1 fruit fly cellular context compared by ENCODE assay signal in the genomic region with DNA sequence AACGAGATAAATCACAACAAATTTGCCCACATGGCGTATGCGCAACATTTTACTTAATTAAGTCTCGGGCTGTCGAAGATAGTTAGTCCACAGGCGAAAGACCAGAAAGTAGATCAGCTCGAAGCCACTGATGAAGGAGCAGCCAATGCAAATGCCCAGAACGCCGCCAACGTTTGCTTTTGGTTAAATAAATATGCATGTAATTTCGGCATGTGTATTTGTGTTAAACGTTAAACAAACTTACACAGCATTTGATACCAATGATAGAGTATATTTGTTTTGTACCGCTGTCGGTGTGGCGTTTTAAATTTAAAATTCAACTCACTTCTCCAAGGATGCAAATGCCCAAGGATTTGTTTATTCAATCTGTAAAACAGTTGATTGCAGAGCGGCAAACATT.
TF ChIP-seq lines count a peak whose summit lies in the region.

No protein-coding gene starts in this region.

TF ChIP-seq in whole organism, embryonic, 481 proteins besides CTCF, POLR2A, EP300 and RAD21 (continued from another document):
- TF ChIP-seq CG5180 (GFP tag; optimal IDR thresholded peaks at IDR 0.05; lab: Kevin White, UChicago), result no peak
- TF ChIP-seq Med (GFP tag; lab: Kevin White, UChicago), result peak; percentile 62
- TF ChIP-seq CG31441 (GFP tag; IDR thresholded peaks at IDR 0.05; lab: Robert Waterston, UW), result no peak
- no peak for TF ChIP-seq ssp (GFP tag; IDR thresholded peaks at IDR 0.05; lab: Robert Waterston, UW)
- TF ChIP-seq pzg (GFP tag; optimal IDR thresholded peaks at IDR 0.05; lab: Kevin White, UChicago), result no peak
- TF ChIP-seq dati (GFP tag; IDR thresholded peaks at IDR 0.05; lab: Robert Waterston, UW), result no peak
- no peak for TF ChIP-seq CG7372 (GFP tag; IDR thresholded peaks at IDR 0.05; lab: Robert Waterston, UW)
- TF ChIP-seq ash1 (GFP tag; optimal IDR thresholded peaks at IDR 0.05; lab: Kevin White, UChicago), result no peak
- TF ChIP-seq so (GFP tag; IDR thresholded peaks at IDR 0.05; lab: Robert Waterston, UW), result peak; percentile 46; the same call in 2 of the 3 replicates
- no peak for TF ChIP-seq sens (GFP tag; lab: Kevin White, UChicago)
- no peak for TF ChIP-seq jing (GFP tag; optimal IDR thresholded peaks at IDR 0.05; lab: Kevin White, UChicago)
- TF ChIP-seq CG8089 (GFP tag; optimal IDR thresholded peaks at IDR 0.05; lab: Kevin White, UChicago), result no peak
- no peak for TF ChIP-seq CG11723 (GFP tag; optimal IDR thresholded peaks at IDR 0.05; lab: Kevin White, UChicago)
- TF ChIP-seq YL-1 (GFP tag; optimal IDR thresholded peaks at IDR 0.05; lab: Kevin White, UChicago), result no peak
- no peak for TF ChIP-seq sc (optimal IDR thresholded peaks at IDR 0.05; lab: Kevin White, UChicago)
- no peak for TF ChIP-seq sc (GFP tag; optimal IDR thresholded peaks at IDR 0.05; lab: Kevin White, UChicago)
- TF ChIP-seq eve (GFP tag; optimal IDR thresholded peaks at IDR 0.05; lab: Kevin White, UChicago), result no peak
- no peak for TF ChIP-seq CG8281 (tag; optimal IDR thresholded peaks at IDR 0.05; lab: Kevin White, UChicago)
- no peak for TF ChIP-seq CG16815 (GFP tag; optimal IDR thresholded peaks at IDR 0.05; lab: Kevin White, UChicago)
- no peak for TF ChIP-seq jumu (GFP tag; optimal IDR thresholded peaks at IDR 0.05; lab: Kevin White, UChicago)
- peak; percentile 25 for TF ChIP-seq fd3F (GFP tag; optimal IDR thresholded peaks at IDR 0.05; lab: Kevin White, UChicago)
- TF ChIP-seq CG1832 (GFP tag; optimal IDR thresholded peaks at IDR 0.05; lab: Kevin White, UChicago), result no peak
- TF ChIP-seq CG1529 (GFP tag; optimal IDR thresholded peaks at IDR 0.05; lab: Kevin White, UChicago), result no peak
- no peak for TF ChIP-seq CG18619 (GFP tag; optimal IDR thresholded peaks at IDR 0.05; lab: Kevin White, UChicago)
- TF ChIP-seq unpg (GFP tag; optimal IDR thresholded peaks at IDR 0.05; lab: Kevin White, UChicago), result peak; percentile 4
- TF ChIP-seq hb (GFP tag; IDR thresholded peaks at IDR 0.05; lab: Robert Waterston, UW; ENCODE audit: partially characterized antibody), result no peak
- TF ChIP-seq pan (optimal IDR thresholded peaks at IDR 0.05; lab: Kevin White, UChicago), result no peak
- TF ChIP-seq pan (GFP tag; optimal IDR thresholded peaks at IDR 0.05 in 1 of 2, IDR thresholded peaks at IDR 0.05 in 1 of 2), result no peak
- peak; percentile 23 for TF ChIP-seq CG13296 (GFP tag; optimal IDR thresholded peaks at IDR 0.05; lab: Kevin White, UChicago)
- TF ChIP-seq Rfx (GFP tag; IDR thresholded peaks at IDR 0.05; lab: Robert Waterston, UW), result peak; percentile 16; the same call in 1 of the 2 replicates
- TF ChIP-seq HLHmδ (GFP tag; optimal IDR thresholded peaks at IDR 0.05; lab: Kevin White, UChicago), result no peak
- no peak for TF ChIP-seq Sry-β (GFP tag; optimal IDR thresholded peaks at IDR 0.05; lab: Kevin White, UChicago)
- no peak for TF ChIP-seq CG17612 (GFP tag; IDR thresholded peaks at IDR 0.05; lab: Robert Waterston, UW)
- peak; percentile 20; the same call in 1 of the 2 replicates for TF ChIP-seq CG43689 (GFP tag; IDR thresholded peaks at IDR 0.05; lab: Robert Waterston, UW)
- no peak for TF ChIP-seq Hmx (GFP tag; optimal IDR thresholded peaks at IDR 0.05; lab: Kevin White, UChicago)
- TF ChIP-seq CG2678 (tag; optimal IDR thresholded peaks at IDR 0.05; lab: Kevin White, UChicago), result peak; percentile 32
- no peak for TF ChIP-seq Taf1 (GFP tag; IDR thresholded peaks at IDR 0.05; lab: Robert Waterston, UW)
- TF ChIP-seq HLH4C (GFP tag; IDR thresholded peaks at IDR 0.05; lab: Robert Waterston, UW; ENCODE audit: partially characterized antibody), result no peak
- TF ChIP-seq CG10274 (GFP tag; optimal IDR thresholded peaks at IDR 0.05; lab: Kevin White, UChicago), result no peak
- no peak for TF ChIP-seq crol (GFP tag; IDR thresholded peaks at IDR 0.05; lab: Robert Waterston, UW)
- TF ChIP-seq gce (GFP tag; IDR thresholded peaks at IDR 0.05; lab: Robert Waterston, UW), result no peak
- no peak for TF ChIP-seq CG12769 (tag; optimal IDR thresholded peaks at IDR 0.05; lab: Kevin White, UChicago)
- peak; percentile 12 for TF ChIP-seq Fer3 (tag; optimal IDR thresholded peaks at IDR 0.05; lab: Kevin White, UChicago)
- TF ChIP-seq mam (GFP tag; optimal IDR thresholded peaks at IDR 0.05; lab: Kevin White, UChicago), result no peak
- TF ChIP-seq seq (GFP tag; IDR thresholded peaks at IDR 0.05; lab: Robert Waterston, UW), result no peak
- no peak for TF ChIP-seq CG31365 (tag; optimal IDR thresholded peaks at IDR 0.05; lab: Kevin White, UChicago)
- peak; percentile 17 for TF ChIP-seq CG12071 (GFP tag; optimal IDR thresholded peaks at IDR 0.05; lab: Kevin White, UChicago)
- no peak for TF ChIP-seq CG4282 (GFP tag; optimal IDR thresholded peaks at IDR 0.05; lab: Kevin White, UChicago)
- peak; percentile 43 for TF ChIP-seq CG15514 (GFP tag; optimal IDR thresholded peaks at IDR 0.05; lab: Kevin White, UChicago)
- TF ChIP-seq wdn (GFP tag; IDR thresholded peaks at IDR 0.05; lab: Robert Waterston, UW), result no peak
- TF ChIP-seq slou (GFP tag; optimal IDR thresholded peaks at IDR 0.05; lab: Kevin White, UChicago), result no peak
- no peak for TF ChIP-seq twi (tag; optimal IDR thresholded peaks at IDR 0.05; lab: Kevin White, UChicago)
- TF ChIP-seq hkb (optimal IDR thresholded peaks at IDR 0.05; lab: Kevin White, UChicago), result no peak
- peak; percentile 49 for TF ChIP-seq hkb (GFP tag; IDR thresholded peaks at IDR 0.05; lab: Robert Waterston, UW)
- no peak for TF ChIP-seq al (GFP tag; IDR thresholded peaks at IDR 0.05; lab: Robert Waterston, UW)
- no peak for TF ChIP-seq CG13894 (tag; optimal IDR thresholded peaks at IDR 0.05; lab: Kevin White, UChicago)
- no peak for TF ChIP-seq p53 (GFP tag; optimal IDR thresholded peaks at IDR 0.05; lab: Kevin White, UChicago)
- TF ChIP-seq Ets65A (GFP tag; lab: Kevin White, UChicago), result peak; percentile 90
- TF ChIP-seq CG12299 (tag; optimal IDR thresholded peaks at IDR 0.05; lab: Kevin White, UChicago), result no peak
- no peak for TF ChIP-seq bbx (GFP tag; IDR thresholded peaks at IDR 0.05; lab: Robert Waterston, UW; ENCODE audit: partially characterized antibody)
- no peak for TF ChIP-seq CG34224 (GFP tag; IDR thresholded peaks at IDR 0.05; lab: Robert Waterston, UW; ENCODE audit: partially characterized antibody)
- no peak for TF ChIP-seq pfk (GFP tag; optimal IDR thresholded peaks at IDR 0.05; lab: Kevin White, UChicago)
- TF ChIP-seq Scr (GFP tag; IDR thresholded peaks at IDR 0.05; lab: Robert Waterston, UW; ENCODE audit: partially characterized antibody), result no peak
- TF ChIP-seq lab (GFP tag; optimal IDR thresholded peaks at IDR 0.05; lab: Kevin White, UChicago), result peak; percentile 4
- TF ChIP-seq CG4424 (GFP tag; optimal IDR thresholded peaks at IDR 0.05; lab: Kevin White, UChicago), result no peak
- no peak for TF ChIP-seq CG18599 (GFP tag; optimal IDR thresholded peaks at IDR 0.05; lab: Kevin White, UChicago)
- no peak for TF ChIP-seq tin (GFP tag; optimal IDR thresholded peaks at IDR 0.05; lab: Kevin White, UChicago)
- no peak for TF ChIP-seq pita (GFP tag; optimal IDR thresholded peaks at IDR 0.05; lab: Kevin White, UChicago)
- TF ChIP-seq NFAT (GFP tag; IDR thresholded peaks at IDR 0.05; lab: Robert Waterston, UW), result no peak
- TF ChIP-seq ci (GFP tag; IDR thresholded peaks at IDR 0.05; lab: Robert Waterston, UW), result peak; percentile 68; the same call in 2 of the 3 replicates
- 0 out of 2 replicates have a peak, but pooled peaks have one; percentile 10 for TF ChIP-seq CG11696 (GFP tag; IDR thresholded peaks at IDR 0.05; lab: Robert Waterston, UW)
- TF ChIP-seq Adf1 (GFP tag; IDR thresholded peaks at IDR 0.05; lab: Robert Waterston, UW), result no peak
- TF ChIP-seq CG13424 (tag; optimal IDR thresholded peaks at IDR 0.05; lab: Kevin White, UChicago), result no peak
- no peak for TF ChIP-seq CG10147 (GFP tag; optimal IDR thresholded peaks at IDR 0.05; lab: Kevin White, UChicago)
- peak; percentile 8 for TF ChIP-seq CG17385 (GFP tag; optimal IDR thresholded peaks at IDR 0.05; lab: Kevin White, UChicago)
- no peak for TF ChIP-seq CG32767 (GFP tag; IDR thresholded peaks at IDR 0.05; lab: Robert Waterston, UW)
- TF ChIP-seq grau (tag; optimal IDR thresholded peaks at IDR 0.05; lab: Kevin White, UChicago), result no peak
- TF ChIP-seq CG12155 (GFP tag; optimal IDR thresholded peaks at IDR 0.05; lab: Kevin White, UChicago), result no peak
- no peak for TF ChIP-seq ara (GFP tag; IDR thresholded peaks at IDR 0.05; lab: Robert Waterston, UW)
- 0 out of 3 replicates have a peak, but pooled peaks have one; percentile 7 for TF ChIP-seq CG11695 (GFP tag; IDR thresholded peaks at IDR 0.05; lab: Robert Waterston, UW)
TF ChIP-seq in whole organism, embryonic: peak in this region for 31.
